Fruit fly (Drosophila melanogaster): ENCODE measurements around the gene CG9759.
A peak's percentile ranks its signal among the peaks of the same experiment; 100 is the strongest.

CG9759 gene

DNA sequence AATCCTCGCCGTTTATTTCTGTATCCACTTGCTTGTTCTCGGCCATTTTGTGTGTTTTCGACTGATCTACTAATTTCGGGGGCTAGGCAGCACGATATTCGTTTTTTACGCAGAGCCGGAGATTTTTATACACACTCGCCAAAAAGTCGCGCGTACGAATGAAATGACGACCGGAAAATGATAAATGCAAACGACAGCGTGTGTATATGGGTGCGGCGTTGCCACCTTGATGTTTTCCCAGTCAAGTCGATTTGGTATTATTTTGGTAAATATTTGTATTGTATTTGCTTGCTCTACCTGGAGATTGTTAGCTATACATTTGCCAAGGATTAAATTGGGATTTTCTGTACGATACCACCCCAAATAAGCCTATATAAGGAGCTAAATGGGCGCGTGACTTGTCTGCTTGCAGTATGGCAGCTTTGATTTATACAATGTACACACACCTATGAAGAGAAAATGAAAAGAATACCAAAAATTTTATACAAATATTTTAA is 36.9 kb upstream of the CG9759 start, which contains the start of gene sqd (continued):
- TF ChIP-seq CG3995 (GFP tag; optimal IDR thresholded peaks at IDR 0.05) (peak; percentile 18), Spps (tag; optimal IDR thresholded peaks at IDR 0.05) (no peak), CG31441 (GFP tag; IDR thresholded peaks at IDR 0.05) (peak; percentile 36), esg (GFP tag; conservative IDR thresholded peaks at IDR 0.05) (no peak), Bteb2 (GFP tag; optimal IDR thresholded peaks at IDR 0.05) (peak; percentile 14), CG17912 (GFP tag; optimal IDR thresholded peaks at IDR 0.05) (peak; percentile 22), ranshi (GFP tag; IDR thresholded peaks at IDR 0.05) (no peak), Camta (GFP tag; optimal IDR thresholded peaks at IDR 0.05) (peak; percentile 48), ssp (GFP tag; IDR thresholded peaks at IDR 0.05) (peak; percentile 85), jing (GFP tag; optimal IDR thresholded peaks at IDR 0.05) (no peak), CG7786 (GFP tag; optimal IDR thresholded peaks at IDR 0.05) (peak; percentile 23), CG15479 (GFP tag; optimal IDR thresholded peaks at IDR 0.05) (no peak), CG18599 (GFP tag; optimal IDR thresholded peaks at IDR 0.05) (peak; percentile 62), CG10147 (GFP tag; optimal IDR thresholded peaks at IDR 0.05) (no peak), Blimp-1 (GFP tag; optimal IDR thresholded peaks at IDR 0.05) (no peak), sens (GFP tag) (peak; percentile 92), disco-r (GFP tag; optimal IDR thresholded peaks at IDR 0.05) (no peak), mirr (GFP tag; optimal IDR thresholded peaks at IDR 0.05) (no peak), gcm (GFP tag; optimal IDR thresholded peaks at IDR 0.05) (peak; percentile 20), hbn (GFP tag; IDR thresholded peaks at IDR 0.05; ENCODE audit: partially characterized antibody) (no peak), br (optimal IDR thresholded peaks at IDR 0.05) (no peak), croc (GFP tag; conservative IDR thresholded peaks at IDR 0.05) (no peak), CG1602 (GFP tag; optimal IDR thresholded peaks at IDR 0.05) (no peak), otp (GFP tag; IDR thresholded peaks at IDR 0.05) (no peak), dan (GFP tag; IDR thresholded peaks at IDR 0.05) (no peak), sug (tag; optimal IDR thresholded peaks at IDR 0.05) (no peak), slp2 (GFP tag; optimal IDR thresholded peaks at IDR 0.05) (no peak), Fer2 (tag; optimal IDR thresholded peaks at IDR 0.05) (peak; percentile 43), tx (GFP tag; optimal IDR thresholded peaks at IDR 0.05) (no peak), HmgD (GFP tag; optimal IDR thresholded peaks at IDR 0.05) (peak; percentile 2), CG11456 (GFP tag; IDR thresholded peaks at IDR 0.05) (no peak), CG11560 (tag; IDR thresholded peaks at IDR 0.05) (no peak), tna (GFP tag; IDR thresholded peaks at IDR 0.05; ENCODE audit: partially characterized antibody) (no peak), vnd (GFP tag; IDR thresholded peaks at IDR 0.05; ENCODE audit: partially characterized antibody) (no peak), tll (GFP tag; optimal IDR thresholded peaks at IDR 0.05) (peak in 1 of 2 experiments; percentile 11), onecut (GFP tag; IDR thresholded peaks at IDR 0.05) (0 out of 2 replicates have a peak, but pooled peaks have one; percentile 14), lov (optimal IDR thresholded peaks at IDR 0.05) (no peak), lov (GFP tag; IDR thresholded peaks at IDR 0.05) (no peak), CG15696 (tag; optimal IDR thresholded peaks at IDR 0.05) (peak; percentile 32), tgo (GFP tag; IDR thresholded peaks at IDR 0.05) (no peak), CG9437 (GFP tag; optimal IDR thresholded peaks at IDR 0.05) (no peak), Oaz (GFP tag; IDR thresholded peaks at IDR 0.05) (no peak), nom (GFP tag; optimal IDR thresholded peaks at IDR 0.05) (peak; percentile 30), Stat92E (GFP tag; optimal IDR thresholded peaks at IDR 0.05) (peak in 1 of 3 experiments; percentile 55), hkb (optimal IDR thresholded peaks at IDR 0.05) (no peak), hkb (GFP tag; IDR thresholded peaks at IDR 0.05) (peak; percentile 38; the same call in 1 of the 2 replicates), CG16815 (GFP tag; optimal IDR thresholded peaks at IDR 0.05) (no peak), HLH3B (GFP tag; IDR thresholded peaks at IDR 0.05) (peak; percentile 13; the same call in 1 of the 2 replicates), CG2116 (GFP tag; optimal IDR thresholded peaks at IDR 0.05) (peak; percentile 68), Taf1 (GFP tag; IDR thresholded peaks at IDR 0.05) (no peak), zen (tag; optimal IDR thresholded peaks at IDR 0.05) (peak; percentile 50)

All from whole organism, embryonic.